Fruit fly (Drosophila melanogaster) whole organism, embryonic: ENCODE measurements around the gene PLCXD.
A peak's percentile ranks its signal among the peaks of the same experiment; 100 is the strongest.

Source experiments
- Abd-B ChIP-seq: fragments of 200-800 bp; sonication (Bioruptor generic); optimal IDR thresholded peaks from 2 replicates; lab custom pipeline; 2018; ENCODE audit warnings: missing biosample characterization, mild to moderate bottlenecking, missing genetic modification characterization, moderate library complexity
- Bdp1 ChIP-seq: fragments of 200-800 bp; sonication (Bioruptor generic); optimal IDR thresholded peaks from 3 replicates; lab custom pipeline; 2016; ENCODE audit warnings: missing biosample characterization, missing genetic modification characterization
- CG11696 ChIP-seq: fragments of 200-800 bp; sonication (Bioruptor generic); IDR thresholded peaks from 2 replicates; pipeline ENCODE4 v1.3.6; 2022; ENCODE audit warnings: missing biosample characterization, missing genetic modification characterization
- CG11723 ChIP-seq: fragments of 200-800 bp; sonication (Bioruptor generic); optimal IDR thresholded peaks from 2 replicates; lab custom pipeline; 2017; ENCODE audit warnings: missing biosample characterization, mild to moderate bottlenecking, missing genetic modification characterization
- CG12391 ChIP-seq: fragments of 200-800 bp; sonication (Bioruptor generic); optimal IDR thresholded peaks from 3 replicates; lab custom pipeline; 2018; ENCODE audit warnings: missing biosample characterization, mild to moderate bottlenecking, missing genetic modification characterization, moderate library complexity
- CG13123 ChIP-seq: fragments of 200-800 bp; sonication (Bioruptor generic); optimal IDR thresholded peaks from 2 replicates; lab custom pipeline; 2016; ENCODE audit warnings: missing biosample characterization, missing genetic modification characterization
- CG14667 ChIP-seq: fragments of 200-800 bp; sonication (Bioruptor generic); IDR thresholded peaks from 2 replicates; pipeline ENCODE4 v1.3.6; 2022; ENCODE audit warnings: missing biosample characterization, missing genetic modification characterization
- CG17361 ChIP-seq: fragments of 200-800 bp; sonication (Bioruptor generic); IDR thresholded peaks from 3 replicates; pipeline ENCODE4 v1.3.6; 2022; ENCODE audit warnings: missing biosample characterization, missing genetic modification characterization
- CG18011 ChIP-seq: fragments of 200-800 bp; sonication (Bioruptor generic); optimal IDR thresholded peaks from 2 replicates; lab custom pipeline; 2017; ENCODE audit warnings: missing biosample characterization, missing genetic modification characterization, mild to moderate bottlenecking, moderate library complexity, missing genotype
- CG1832 ChIP-seq: fragments of 200-800 bp; sonication (Bioruptor generic); optimal IDR thresholded peaks from 2 replicates; lab custom pipeline; 2017; ENCODE audit warnings: missing biosample characterization, mild to moderate bottlenecking, missing genetic modification characterization, inconsistent platforms
- CG2120 ChIP-seq: fragments of 200-800 bp; sonication (Bioruptor generic); optimal IDR thresholded peaks from 3 replicates; lab custom pipeline; 2016; ENCODE audit warnings: missing biosample characterization, missing genetic modification characterization
- CG3065 ChIP-seq: fragments of 200-800 bp; sonication (Bioruptor generic); optimal IDR thresholded peaks from 2 replicates; lab custom pipeline; 2016; ENCODE audit warnings: missing biosample characterization, missing genetic modification characterization
- CG31224 ChIP-seq: fragments of 200-800 bp; sonication (Bioruptor generic); IDR thresholded peaks from 2 replicates; pipeline ENCODE4 v1.3.6; 2022; ENCODE audit warnings: missing biosample characterization, missing genetic modification characterization
- CG31388 ChIP-seq: fragments of 200-800 bp; sonication (Bioruptor generic); optimal IDR thresholded peaks from 2 replicates; lab custom pipeline; 2016; ENCODE audit warnings: missing biosample characterization, missing genetic modification characterization
- CG33557 ChIP-seq: fragments of 200-800 bp; sonication (Bioruptor generic); optimal IDR thresholded peaks from 2 replicates; lab custom pipeline; 2019; ENCODE audit warnings: missing biosample characterization, mild to moderate bottlenecking, missing genetic modification characterization, moderate library complexity
- CG3407 ChIP-seq: fragments of 200-800 bp; sonication (Bioruptor generic); optimal IDR thresholded peaks from 2 replicates; lab custom pipeline; 2018; ENCODE audit warnings: missing biosample characterization, mild to moderate bottlenecking, missing genetic modification characterization
- CG42726 ChIP-seq: fragments of 200-800 bp; sonication (Bioruptor generic); IDR thresholded peaks from 2 replicates; pipeline ENCODE4 v1.3.6; 2022; ENCODE audit warnings: missing biosample characterization, missing genetic modification characterization; ENCODE audit not compliant: partially characterized antibody
- CG4328 ChIP-seq: fragments of 200-800 bp; sonication (Bioruptor generic); optimal IDR thresholded peaks from 3 replicates; lab custom pipeline; 2017; ENCODE audit warnings: missing biosample characterization, missing genetic modification reagents, missing genetic modification characterization
- CG4404 ChIP-seq: fragments of 200-800 bp; sonication (Bioruptor generic); IDR thresholded peaks from 2 replicates; pipeline ENCODE4 v1.3.6; 2022; ENCODE audit warnings: missing biosample characterization, missing genetic modification characterization
- CG4617 ChIP-seq: fragments of 200-800 bp; sonication (Bioruptor generic); optimal IDR thresholded peaks from 3 replicates; lab custom pipeline; 2016; ENCODE audit warnings: missing biosample characterization, missing genetic modification characterization, borderline replicate concordance
- CG8290 ChIP-seq, 3 experiments: fragments of 200-800 bp; sonication (Bioruptor generic); optimal IDR thresholded peaks; 2 replicates each; lab custom pipeline; 2016 to 2019; ENCODE audit warnings: missing biosample characterization in 3 of 3, missing genetic modification characterization in 3 of 3, mild to moderate bottlenecking in 2 of 3, moderate library complexity in 1 of 3
- Chrac-16 ChIP-seq: fragments of 200-800 bp; sonication (Bioruptor generic); optimal IDR thresholded peaks from 3 replicates; lab custom pipeline; 2016; ENCODE audit warnings: missing biosample characterization, missing genetic modification characterization
- Dfd ChIP-seq, 2 experiments: fragments of >200 bp; optimal IDR thresholded peaks; 2 replicates each; lab custom pipeline; 2017; ENCODE audit warnings: missing biosample characterization in 2 of 2, missing genetic modification characterization in 2 of 2
- E2f2 ChIP-seq: fragments of 200-800 bp; sonication (Bioruptor generic); IDR thresholded peaks from 2 replicates; pipeline ENCODE4 v1.3.6; 2022; ENCODE audit warnings: missing biosample characterization, missing genetic modification characterization
- Gug ChIP-seq: fragments of 200-800 bp; sonication (Bioruptor generic); IDR thresholded peaks from 4 replicates; pipeline ENCODE4 v1.3.6; 2022; ENCODE audit warnings: missing biosample characterization, missing genetic modification characterization
- HLH54F ChIP-seq: fragments of 200-800 bp; sonication (Bioruptor generic); optimal IDR thresholded peaks from 3 replicates; lab custom pipeline; 2016; ENCODE audit warnings: missing biosample characterization, missing genetic modification characterization
- HmgZ ChIP-seq: fragments of 200-800 bp; sonication (Bioruptor generic); optimal IDR thresholded peaks from 2 replicates; lab custom pipeline; 2018; ENCODE audit warnings: missing biosample characterization, mild to moderate bottlenecking, missing genetic modification characterization
- Mes4 ChIP-seq: fragments of 200-800 bp; sonication (Bioruptor generic); optimal IDR thresholded peaks from 2 replicates; lab custom pipeline; 2016; ENCODE audit warnings: missing biosample characterization, missing genetic modification characterization
- Mrtf ChIP-seq: fragments of 200-800 bp; sonication (Bioruptor generic); IDR thresholded peaks from 3 replicates; pipeline ENCODE4 v1.3.6; 2022; ENCODE audit warnings: missing biosample characterization, missing genetic modification characterization
- Myb ChIP-seq: fragments of 200-800 bp; sonication (Bioruptor generic); optimal IDR thresholded peaks from 2 replicates; lab custom pipeline; 2016; ENCODE audit warnings: missing biosample characterization, missing genetic modification characterization
- Opbp ChIP-seq: fragments of 200-800 bp; sonication (Bioruptor generic); IDR thresholded peaks from 3 replicates; pipeline ENCODE4 v1.3.6; 2022; ENCODE audit warnings: missing biosample characterization, missing genetic modification characterization; ENCODE audit not compliant: partially characterized antibody
- Optix ChIP-seq: fragments of 200-800 bp; sonication (Bioruptor generic); IDR thresholded peaks from 3 replicates; pipeline ENCODE4 v1.3.6; 2022; ENCODE audit warnings: missing biosample characterization, missing genetic modification characterization
- Ptx1 ChIP-seq: fragments of 200-800 bp; sonication (Bioruptor generic); IDR thresholded peaks from 2 replicates; pipeline ENCODE4 v1.3.6; 2022; ENCODE audit warnings: missing biosample characterization, missing genetic modification characterization
- Trl ChIP-seq, 3 experiments: fragments of >200 bp in 2 of 3; fragments of 200-800 bp in 1 of 3; sonication (Bioruptor generic) in 1 of 3; optimal IDR thresholded peaks; 2 replicates in 1 of 3; 3 replicates in 2 of 3; lab custom pipeline; 2016 to 2017; ENCODE audit warnings: missing biosample characterization in 1 of 3, missing genetic modification characterization in 1 of 3
- bbx ChIP-seq: fragments of 200-800 bp; sonication (Bioruptor generic); IDR thresholded peaks from 2 replicates; pipeline ENCODE4 v1.3.6; 2022; ENCODE audit warnings: missing biosample characterization, missing genetic modification characterization; ENCODE audit not compliant: partially characterized antibody
- emc ChIP-seq: fragments of 200-800 bp; sonication (Bioruptor generic); optimal IDR thresholded peaks from 2 replicates; lab custom pipeline; 2016; ENCODE audit warnings: missing biosample characterization, missing genetic modification characterization
- en ChIP-seq: fragments of 200-800 bp; sonication (Bioruptor generic); optimal IDR thresholded peaks from 2 replicates; lab custom pipeline; 2016; ENCODE audit warnings: missing biosample characterization, missing genetic modification characterization
- eyg ChIP-seq: fragments of 200-800 bp; sonication (Bioruptor generic); optimal IDR thresholded peaks from 3 replicates; lab custom pipeline; 2016; ENCODE audit warnings: missing biosample characterization, missing genetic modification characterization
- jumu ChIP-seq: fragments of 200-800 bp; sonication (Bioruptor generic); optimal IDR thresholded peaks from 3 replicates; lab custom pipeline; 2016; ENCODE audit warnings: missing biosample characterization, missing genetic modification characterization
- mirr ChIP-seq: fragments of 200-800 bp; sonication (Bioruptor generic); optimal IDR thresholded peaks from 3 replicates; lab custom pipeline; 2018; ENCODE audit warnings: missing biosample characterization, mild to moderate bottlenecking, missing genetic modification characterization
- nmo ChIP-seq: fragments of 200-800 bp; sonication (Bioruptor generic); optimal IDR thresholded peaks from 2 replicates; lab custom pipeline; 2018; ENCODE audit warnings: missing biosample characterization, mild to moderate bottlenecking, missing genetic modification characterization, moderate library complexity
- salm ChIP-seq: fragments of 200-800 bp; sonication (Bioruptor generic); optimal IDR thresholded peaks from 2 replicates; lab custom pipeline; 2018; ENCODE audit warnings: missing biosample characterization, mild to moderate bottlenecking, missing genetic modification characterization
- slbo ChIP-seq: fragments of 200-800 bp; sonication (Bioruptor generic); IDR thresholded peaks from 2 replicates; pipeline ENCODE4 v1.3.6; 2022; ENCODE audit warnings: missing biosample characterization, missing genetic modification characterization
- slp2 ChIP-seq: fragments of 200-800 bp; sonication (Bioruptor generic); optimal IDR thresholded peaks from 2 replicates; lab custom pipeline; 2016; ENCODE audit warnings: missing biosample characterization, missing genetic modification characterization
- tap ChIP-seq: fragments of 200-800 bp; optimal IDR thresholded peaks from 3 replicates; lab custom pipeline; 2019; ENCODE audit warnings: missing biosample characterization, mild to moderate bottlenecking, missing genetic modification characterization, moderate library complexity
- tio ChIP-seq: fragments of 200-800 bp; sonication (Bioruptor generic); optimal IDR thresholded peaks from 2 replicates; lab custom pipeline; 2017; ENCODE audit warnings: missing biosample characterization, missing genetic modification characterization, inconsistent platforms
- twi ChIP-seq: fragments of 200-800 bp; optimal IDR thresholded peaks from 2 replicates; lab custom pipeline; 2019; ENCODE audit warnings: missing biosample characterization, mild to moderate bottlenecking, missing genetic modification characterization, moderate library complexity
- z ChIP-seq: fragments of 200-800 bp; sonication (Bioruptor generic); IDR thresholded peaks from 3 replicates; pipeline ENCODE4 v1.3.6; 2022; ENCODE audit warnings: missing biosample characterization, missing genetic modification characterization

PLCXD gene

DNA sequence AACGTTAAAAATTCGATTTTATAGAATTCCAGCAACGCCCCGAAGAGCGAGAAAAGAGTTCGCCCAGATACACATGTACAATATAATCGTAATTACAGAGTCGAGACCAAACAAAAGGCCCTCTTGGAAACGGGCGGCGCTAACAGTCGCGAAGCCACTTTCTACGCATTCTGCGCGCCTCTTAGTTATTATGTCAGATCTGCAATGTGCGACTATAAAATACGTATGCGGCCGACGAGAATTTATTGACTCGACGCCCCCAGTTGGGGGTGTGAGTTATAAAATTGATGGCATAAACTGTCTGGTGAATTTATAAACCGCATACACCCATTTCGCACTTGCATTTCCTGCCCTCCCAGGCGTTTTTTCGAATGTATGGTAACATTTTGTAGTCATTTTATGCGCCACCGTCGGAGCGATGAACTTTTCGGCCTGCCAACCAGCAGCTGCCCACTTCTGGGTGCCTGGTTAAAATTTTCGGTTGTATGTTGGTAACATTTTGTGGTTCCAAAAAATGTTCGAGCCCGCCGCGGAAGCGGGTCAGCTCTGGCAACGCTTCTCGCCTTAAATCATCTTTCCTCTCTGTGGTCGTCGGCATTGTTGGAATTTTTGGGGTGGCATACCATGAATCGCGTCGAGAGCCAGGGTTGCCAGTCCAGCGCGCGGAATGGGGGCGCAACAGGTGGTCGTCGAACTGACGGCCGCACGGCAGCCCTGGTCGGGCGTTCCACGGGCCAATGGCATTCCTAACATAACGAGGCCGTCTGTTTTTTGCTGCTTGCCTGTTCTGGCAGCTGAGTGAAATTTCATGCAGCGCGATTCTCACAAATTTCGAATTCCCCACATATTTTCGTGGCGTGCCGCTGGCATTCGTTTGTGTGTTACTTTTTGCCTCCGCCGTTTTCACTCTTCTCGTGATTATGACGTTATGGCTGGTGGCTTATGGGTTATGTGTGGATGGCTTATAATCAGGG lies 37.2 kb upstream of the PLCXD start (continued):
- TF ChIP-seq mirr = peak; percentile 93
- TF ChIP-seq Abd-B = peak; percentile 56
- TF ChIP-seq Bdp1 (GFP tag; lab: Kevin White, UChicago) = peak; percentile 63
- no peak for TF ChIP-seq E2f2
- TF ChIP-seq CG3407 (GFP tag; lab: Kevin White, UChicago) = peak; percentile 51
- no peak for TF ChIP-seq CG13123 (GFP tag; lab: Kevin White, UChicago)
- TF ChIP-seq en = peak; percentile 38
- peak; percentile 60 for TF ChIP-seq CG11723 (GFP tag; lab: Kevin White, UChicago)
- peak; percentile 30 for TF ChIP-seq emc
- peak; percentile 94 for TF ChIP-seq HmgZ (tag; lab: Kevin White, UChicago)
- TF ChIP-seq CG4617 = no peak
- TF ChIP-seq CG31224 (GFP tag; lab: Robert Waterston, UW) = no peak
- TF ChIP-seq CG1832 (GFP tag; lab: Kevin White, UChicago) = peak; percentile 44
- TF ChIP-seq Chrac-16 = peak; percentile 64
- no peak for TF ChIP-seq Ptx1 (GFP tag; lab: Robert Waterston, UW)
- peak; percentile 82 for TF ChIP-seq salm (tag; lab: Kevin White, UChicago)
- no peak for TF ChIP-seq z
- no peak for TF ChIP-seq Optix (GFP tag; lab: Robert Waterston, UW)
- peak; percentile 91 for TF ChIP-seq Gug (GFP tag; lab: Robert Waterston, UW)
- TF ChIP-seq CG11696 (GFP tag; lab: Robert Waterston, UW) = no peak
- no peak for TF ChIP-seq CG42726 (GFP tag; lab: Robert Waterston, UW)
- TF ChIP-seq Dfd (GFP tag; optimal IDR thresholded peaks at IDR 0.05; lab: Kevin White, UChicago) = no peak
- no peak for TF ChIP-seq bbx (GFP tag; lab: Robert Waterston, UW)
- TF ChIP-seq slp2 (GFP tag; lab: Kevin White, UChicago) = peak; percentile 21
- TF ChIP-seq Mes4 = peak; percentile 54
- TF ChIP-seq twi (tag; lab: Kevin White, UChicago) = peak; percentile 25
- TF ChIP-seq eyg (GFP tag; lab: Kevin White, UChicago) = peak; percentile 57
- peak; percentile 86 for TF ChIP-seq nmo (GFP tag; lab: Kevin White, UChicago)
- no peak for TF ChIP-seq Opbp (GFP tag; lab: Robert Waterston, UW)
- TF ChIP-seq CG31388 (GFP tag; lab: Kevin White, UChicago) = peak; percentile 26
- TF ChIP-seq CG8290 (GFP tag; optimal IDR thresholded peaks at IDR 0.05; lab: Kevin White, UChicago) = no peak
- TF ChIP-seq CG8290 (tag; optimal IDR thresholded peaks at IDR 0.05; lab: Kevin White, UChicago) = peak; percentile 15 to 96
- TF ChIP-seq CG18011 (GFP tag; lab: Kevin White, UChicago) = peak; percentile 36
- peak; percentile 56 for TF ChIP-seq Myb (GFP tag; lab: Kevin White, UChicago)
- no peak for TF ChIP-seq CG4404 (GFP tag; lab: Robert Waterston, UW)
- TF ChIP-seq Mrtf = no peak
- TF ChIP-seq tap (tag; lab: Kevin White, UChicago) = peak; percentile 51
- TF ChIP-seq CG3065 = peak; percentile 10
- peak; percentile 88 for TF ChIP-seq CG2120 (GFP tag; lab: Kevin White, UChicago)
- peak; percentile 68 for TF ChIP-seq CG4328 (GFP tag; lab: Kevin White, UChicago)
- peak; percentile 32 for TF ChIP-seq CG33557
- peak in 1 of 2 experiments; percentile 7 for TF ChIP-seq Trl (optimal IDR thresholded peaks at IDR 0.05; lab: Kevin White, UChicago)
- TF ChIP-seq Trl (GFP tag; optimal IDR thresholded peaks at IDR 0.05; lab: Kevin White, UChicago) = peak; percentile 64
- TF ChIP-seq HLH54F (GFP tag; lab: Kevin White, UChicago) = peak; percentile 81
- no peak for TF ChIP-seq tio (GFP tag; lab: Kevin White, UChicago)
- no peak for TF ChIP-seq CG17361 (GFP tag; lab: Robert Waterston, UW)
- no peak for TF ChIP-seq slbo (GFP tag; lab: Robert Waterston, UW)
- TF ChIP-seq CG14667 = no peak
- TF ChIP-seq CG12391 = peak; percentile 67
- peak; percentile 80 for TF ChIP-seq jumu
